Worm (Caenorhabditis elegans) whole organism, L1 larva: Measurements from ENCODE around the gene rhgf-2.

Experiments used
- C16A3.4 ChIP-seq: fragments of 150-350 bp; optimal IDR thresholded peaks from 2 replicates; lab custom pipeline; 2014; ENCODE audit warnings: missing biosample characterization, missing genetic modification characterization
- C34B4.2 ChIP-seq: sonication (generic microtip); optimal IDR thresholded peaks from 2 replicates; lab custom pipeline; 2017; ENCODE audit warnings: mild to moderate bottlenecking, missing genetic modification characterization, missing compliant biosample characterization
- aly-2 ChIP-seq: fragments of 150-350 bp; optimal IDR thresholded peaks from 2 replicates; lab custom pipeline; 2014; ENCODE audit warnings: missing biosample characterization, missing genetic modification characterization
- blmp-1 ChIP-seq: fragments of 150-350 bp; optimal IDR thresholded peaks from 2 replicates; lab custom pipeline; 2014; ENCODE audit warnings: missing biosample characterization, missing genetic modification characterization
- ceh-63 ChIP-seq: fragments of 200-800 bp; sonication (Bioruptor generic); optimal IDR thresholded peaks from 2 replicates; lab custom pipeline; 2018; ENCODE audit warnings: mild to moderate bottlenecking, missing genetic modification characterization, missing compliant biosample characterization
- ceh-82 ChIP-seq, 3 experiments: fragments of 150-350 bp in 1 of 3; sonication (generic microtip) in 2 of 3; optimal IDR thresholded peaks; 2 replicates each; lab custom pipeline; 2014 to 2017; ENCODE audit warnings: missing biosample characterization in 3 of 3, missing genetic modification characterization in 3 of 3
- ceh-90 ChIP-seq: sonication (generic microtip); optimal IDR thresholded peaks from 2 replicates; lab custom pipeline; 2016; ENCODE audit warnings: missing genetic modification characterization, missing compliant biosample characterization
- dpl-1 ChIP-seq, 3 experiments: fragments of 150-350 bp in 2 of 3; sonication (generic microtip) in 1 of 3; optimal IDR thresholded peaks; 2 replicates each; lab custom pipeline; 2014 to 2017; ENCODE audit warnings: missing biosample characterization in 3 of 3, missing genetic modification characterization in 3 of 3, missing genetic modification reagents in 3 of 3
- efl-1 ChIP-seq, 4 experiments: fragments of 150-350 bp; optimal IDR thresholded peaks in 3 of 4; peaks in 1 of 4; 1 replicate in 1 of 4; 2 replicates in 3 of 4; lab custom pipeline; 2014; ENCODE audit warnings: missing biosample characterization in 2 of 4, missing genetic modification characterization in 2 of 4, missing genetic modification reagents in 2 of 4
- efl-3 ChIP-seq: fragments of 200-800 bp; sonication (Bioruptor generic); optimal IDR thresholded peaks from 2 replicates; lab custom pipeline; 2018; ENCODE audit warnings: mild to moderate bottlenecking, missing genetic modification characterization, missing compliant biosample characterization
- egl-27 ChIP-seq, 2 experiments: fragments of 150-350 bp in 1 of 2; sonication (generic microtip); optimal IDR thresholded peaks; 3 replicates each; lab custom pipeline; 2017 to 2018; ENCODE audit warnings: missing biosample characterization in 2 of 2, missing genetic modification characterization in 2 of 2, missing genetic modification reagents in 2 of 2
- elt-2 ChIP-seq: sonication (generic microtip); optimal IDR thresholded peaks from 2 replicates; lab custom pipeline; 2016; ENCODE audit warnings: missing genetic modification characterization, mild to moderate bottlenecking, inconsistent platforms, missing compliant biosample characterization, missing genetic modification reagents
- elt-3 ChIP-seq, 6 experiments: fragments of 150-350 bp in 1 of 6; sonication (generic microtip); optimal IDR thresholded peaks; 2 replicates each; lab custom pipeline; 2017 to 2018; ENCODE audit warnings: missing biosample characterization in 6 of 6, missing genetic modification characterization in 6 of 6, inconsistent platforms in 1 of 6
- ets-5 ChIP-seq: fragments of 200-800 bp; sonication (Bioruptor generic); IDR thresholded peaks from 2 replicates; pipeline ENCODE4 v1.3.6; 2022; ENCODE audit warnings: missing genetic modification characterization, missing compliant biosample characterization
- fkh-10 ChIP-seq: sonication (generic microtip); optimal IDR thresholded peaks from 2 replicates; lab custom pipeline; 2017; ENCODE audit warnings: missing biosample characterization, missing genetic modification reagents, missing genetic modification characterization
- fkh-8 ChIP-seq: sonication (generic microtip); optimal IDR thresholded peaks from 2 replicates; lab custom pipeline; 2016; ENCODE audit warnings: mild to moderate bottlenecking, missing genetic modification characterization, missing compliant biosample characterization
- fos-1 ChIP-seq: fragments of 150-350 bp; optimal IDR thresholded peaks from 2 replicates; lab custom pipeline; 2014; ENCODE audit warnings: missing biosample characterization, missing genetic modification characterization
- hpl-2 ChIP-seq: fragments of 150-350 bp; optimal IDR thresholded peaks from 2 replicates; lab custom pipeline; 2014; ENCODE audit warnings: missing biosample characterization, missing genetic modification reagents, missing genetic modification characterization
- irx-1 ChIP-seq: sonication (generic microtip); optimal IDR thresholded peaks from 2 replicates; lab custom pipeline; 2016; ENCODE audit warnings: missing genetic modification characterization, missing compliant biosample characterization
- lin-14 ChIP-seq: fragments of 200-800 bp; sonication (Bioruptor generic); optimal IDR thresholded peaks from 2 replicates; lab custom pipeline; 2018; ENCODE audit warnings: mild to moderate bottlenecking, missing genetic modification characterization, moderate library complexity, missing compliant biosample characterization
- lin-35 ChIP-seq, 2 experiments: fragments of 150-350 bp; optimal IDR thresholded peaks; 2 replicates each; lab custom pipeline; 2014; ENCODE audit warnings: missing biosample characterization in 2 of 2, missing genetic modification characterization in 2 of 2, missing genetic modification reagents in 2 of 2
- lin-39 ChIP-seq: fragments of 150-350 bp; optimal IDR thresholded peaks from 2 replicates; lab custom pipeline; 2014; ENCODE audit warnings: missing biosample characterization, missing genetic modification reagents, missing genetic modification characterization
- mdl-1 ChIP-seq, 2 experiments: fragments of 150-350 bp; optimal IDR thresholded peaks; 2 replicates each; lab custom pipeline; 2014 to 2017; ENCODE audit warnings: missing biosample characterization in 2 of 2, missing genetic modification characterization in 2 of 2, inconsistent platforms in 1 of 2
- mep-1 ChIP-seq: fragments of 150-350 bp; optimal IDR thresholded peaks from 2 replicates; lab custom pipeline; 2014; ENCODE audit warnings: missing biosample characterization, missing genetic modification characterization
- nhr-11 ChIP-seq: fragments of 150-350 bp; optimal IDR thresholded peaks from 2 replicates; lab custom pipeline; 2014; ENCODE audit warnings: missing biosample characterization, missing genetic modification characterization
- nhr-12 ChIP-seq: sonication (generic microtip); optimal IDR thresholded peaks from 2 replicates; lab custom pipeline; 2017; ENCODE audit warnings: missing biosample characterization, missing genetic modification characterization
- nhr-19 ChIP-seq: fragments of 200-800 bp; sonication (Bioruptor generic); conservative IDR thresholded peaks from 2 replicates; pipeline ENCODE4 v1.3.6; 2022; ENCODE audit warnings: missing genetic modification characterization, missing compliant biosample characterization
- nhr-237 ChIP-seq: fragments of 150-350 bp; optimal IDR thresholded peaks from 2 replicates; lab custom pipeline; 2014; ENCODE audit warnings: missing biosample characterization, missing genetic modification characterization
- nhr-28 ChIP-seq: fragments of 150-350 bp; optimal IDR thresholded peaks from 2 replicates; lab custom pipeline; 2014; ENCODE audit warnings: missing biosample characterization, missing genetic modification characterization
- nhr-47 ChIP-seq: sonication (generic microtip); optimal IDR thresholded peaks from 2 replicates; lab custom pipeline; 2016; ENCODE audit warnings: mild to moderate bottlenecking, missing genetic modification characterization, moderate library complexity, missing compliant biosample characterization
- nhr-71 ChIP-seq: sonication (generic microtip); optimal IDR thresholded peaks from 2 replicates; lab custom pipeline; 2016; ENCODE audit warnings: mild to moderate bottlenecking, missing genetic modification characterization, moderate library complexity, missing compliant biosample characterization
- nhr-76 ChIP-seq: sonication (generic microtip); optimal IDR thresholded peaks from 2 replicates; lab custom pipeline; 2017; ENCODE audit warnings: missing biosample characterization, missing genetic modification characterization
- nhr-77 ChIP-seq: fragments of 150-350 bp; optimal IDR thresholded peaks from 2 replicates; lab custom pipeline; 2014; ENCODE audit warnings: missing biosample characterization, missing genetic modification characterization
- nhr-84 ChIP-seq: sonication (generic microtip); optimal IDR thresholded peaks from 2 replicates; lab custom pipeline; 2017; ENCODE audit warnings: missing biosample characterization, missing genetic modification characterization
- nhr-85 ChIP-seq: sonication (generic microtip); peaks from one replicate; lab custom pipeline; 2016; ENCODE audit warnings: missing genetic modification characterization, inconsistent platforms, missing compliant biosample characterization
- nhr-90 ChIP-seq: sonication (generic microtip); optimal IDR thresholded peaks from 2 replicates; lab custom pipeline; 2016; ENCODE audit warnings: mild to moderate bottlenecking, missing genetic modification characterization, missing compliant biosample characterization; ENCODE audit not compliant: poor library complexity
- pag-3 ChIP-seq: sonication (generic microtip); optimal IDR thresholded peaks from 2 replicates; lab custom pipeline; 2017; ENCODE audit warnings: missing genetic modification characterization, mild to moderate bottlenecking, missing compliant biosample characterization, antibody characterized with exemption, borderline replicate concordance; ENCODE audit not compliant: insufficient read depth
- rnt-1 ChIP-seq: sonication (generic microtip); optimal IDR thresholded peaks from 2 replicates; lab custom pipeline; 2016; ENCODE audit warnings: mild to moderate bottlenecking, missing genetic modification characterization, moderate library complexity, missing compliant biosample characterization
- snpc-4 ChIP-seq: fragments of 150-350 bp; optimal IDR thresholded peaks from 2 replicates; lab custom pipeline; 2014; ENCODE audit warnings: missing biosample characterization, missing genetic modification characterization
- snu-23 ChIP-seq: sonication (generic microtip); optimal IDR thresholded peaks from 2 replicates; lab custom pipeline; 2016; ENCODE audit warnings: missing genetic modification characterization, missing compliant biosample characterization
- sox-4 ChIP-seq: sonication (generic microtip); optimal IDR thresholded peaks from 2 replicates; lab custom pipeline; 2016; ENCODE audit warnings: missing genetic modification characterization, missing compliant biosample characterization
- swsn-7 ChIP-seq: sonication (generic microtip); optimal IDR thresholded peaks from 2 replicates; lab custom pipeline; 2016; ENCODE audit warnings: missing genetic modification characterization, missing compliant biosample characterization
- tbx-2 ChIP-seq: sonication (generic microtip); optimal IDR thresholded peaks from 2 replicates; lab custom pipeline; 2016; ENCODE audit warnings: missing genetic modification characterization, missing compliant biosample characterization
- tlp-1 ChIP-seq: fragments of 150-350 bp; optimal IDR thresholded peaks from 2 replicates; lab custom pipeline; 2014; ENCODE audit warnings: missing biosample characterization, missing genetic modification characterization
- unc-130 ChIP-seq: fragments of 150-350 bp; optimal IDR thresholded peaks from 2 replicates; lab custom pipeline; 2017; ENCODE audit warnings: missing biosample characterization, missing genetic modification characterization, inconsistent platforms
- unc-62 ChIP-seq: fragments of 150-350 bp; optimal IDR thresholded peaks from 2 replicates; lab custom pipeline; 2014; ENCODE audit warnings: missing biosample characterization, missing genetic modification reagents, missing genetic modification characterization
- vab-15 ChIP-seq: sonication (generic microtip); optimal IDR thresholded peaks from 2 replicates; lab custom pipeline; 2017; ENCODE audit warnings: missing genotype, mild to moderate bottlenecking, missing genetic modification characterization, missing compliant biosample characterization
- xbp-1 ChIP-seq: sonication (generic microtip); optimal IDR thresholded peaks from 2 replicates; lab custom pipeline; 2016; ENCODE audit warnings: missing genetic modification characterization, missing compliant biosample characterization
- zag-1 ChIP-seq: fragments of 150-350 bp; optimal IDR thresholded peaks from 2 replicates; lab custom pipeline; 2014; ENCODE audit warnings: missing biosample characterization, missing genetic modification characterization

The rhgf-2 gene

ce11 chrII:4089183-4089582 lies 11.4 kb upstream of the rhgf-2 start (continued):
- TF ChIP-seq nhr-47 (tag; lab: Kevin White, UChicago) = peak; percentile 49
- peak; percentile 45 for TF ChIP-seq mep-1 (tag; lab: Kevin White, UChicago)
- no peak for TF ChIP-seq nhr-28 (tag; lab: Kevin White, UChicago)
- no peak for TF ChIP-seq ceh-90
- peak; percentile 82 for TF ChIP-seq nhr-85 (tag; lab: Kevin White, UChicago)
- peak; percentile 3 for TF ChIP-seq nhr-11
- TF ChIP-seq xbp-1 (tag; lab: Kevin White, UChicago) = no peak
- no peak for TF ChIP-seq vab-15 (tag; lab: Kevin White, UChicago)
- peak; percentile 74 for TF ChIP-seq snu-23
- peak; percentile 87 for TF ChIP-seq lin-14 (GFP tag; lab: Kevin White, UChicago)
- no peak for TF ChIP-seq fkh-10 (GFP tag; lab: Kevin White, UChicago)
- TF ChIP-seq ceh-63 (GFP tag; lab: Kevin White, UChicago) = no peak
- TF ChIP-seq nhr-71 (tag; lab: Kevin White, UChicago) = peak; percentile 86
- no peak for TF ChIP-seq C34B4.2 (tag; lab: Kevin White, UChicago)
- no peak for TF ChIP-seq snpc-4 (tag; lab: Kevin White, UChicago)
- TF ChIP-seq ceh-82 (tag; optimal IDR thresholded peaks at IDR 0.05; lab: Kevin White, UChicago) = no peak
- TF ChIP-seq nhr-237 (tag; lab: Kevin White, UChicago) = no peak
- peak; percentile 77 for TF ChIP-seq nhr-19 (GFP tag; lab: Robert Waterston, UW)
- no peak for TF ChIP-seq efl-3 (GFP tag; lab: Kevin White, UChicago)
- TF ChIP-seq sox-4 (tag; lab: Kevin White, UChicago) = no peak
- peak; percentile 69 for TF ChIP-seq nhr-90 (tag; lab: Kevin White, UChicago)
- TF ChIP-seq elt-3 (tag; optimal IDR thresholded peaks at IDR 0.05; lab: Kevin White, UChicago) = peak in 4 of 6 experiments; percentile 7 to 74 (median 56)

ce11 chrII:4090790-4091189 lies 9.8 kb upstream of the rhgf-2 start:
- peak; percentile 14 for TF ChIP-seq unc-130
- TF ChIP-seq nhr-19 (GFP tag; lab: Robert Waterston, UW) = peak; percentile 59
- TF ChIP-seq nhr-90 (tag; lab: Kevin White, UChicago) = peak; percentile 33
- peak; percentile 8 for TF ChIP-seq snu-23
- no peak for TF ChIP-seq nhr-76 (tag; lab: Kevin White, UChicago)
- peak in 1 of 2 experiments; percentile 63 for TF ChIP-seq lin-35 (GFP tag; optimal IDR thresholded peaks at IDR 0.05; lab: Kevin White, UChicago)
- no peak for TF ChIP-seq ets-5 (GFP tag; lab: Robert Waterston, UW)
- peak in 1 of 6 experiments; percentile 16 for TF ChIP-seq elt-3 (tag; optimal IDR thresholded peaks at IDR 0.05; lab: Kevin White, UChicago)
- TF ChIP-seq rnt-1 (tag; lab: Kevin White, UChicago) = peak; percentile 17
- TF ChIP-seq irx-1 = no peak
- no peak for TF ChIP-seq zag-1 (tag; lab: Kevin White, UChicago)
- no peak for TF ChIP-seq nhr-84 (tag; lab: Kevin White, UChicago)
- TF ChIP-seq dpl-1 (GFP tag; optimal IDR thresholded peaks at IDR 0.05; lab: Kevin White, UChicago) = no peak
- TF ChIP-seq nhr-12 = no peak
- TF ChIP-seq unc-62 (GFP tag; lab: Kevin White, UChicago) = no peak
- peak; percentile 65 for TF ChIP-seq nhr-71 (tag; lab: Kevin White, UChicago)
- no peak for TF ChIP-seq nhr-77
- no peak for TF ChIP-seq efl-3 (GFP tag; lab: Kevin White, UChicago)
- TF ChIP-seq efl-1 (optimal IDR thresholded peaks at IDR 0.05; lab: Kevin White, UChicago) = no peak
- TF ChIP-seq efl-1 (GFP tag; optimal IDR thresholded peaks at IDR 0.05 in 1 of 2; lab: Kevin White, UChicago) = no peak
- TF ChIP-seq fos-1 (tag; lab: Kevin White, UChicago) = no peak
- TF ChIP-seq swsn-7 (tag; lab: Kevin White, UChicago) = no peak
- no peak for TF ChIP-seq nhr-237 (tag; lab: Kevin White, UChicago)
- no peak for TF ChIP-seq tlp-1
- no peak for TF ChIP-seq hpl-2 (GFP tag; lab: Kevin White, UChicago)
- TF ChIP-seq C34B4.2 (tag; lab: Kevin White, UChicago) = no peak
- TF ChIP-seq lin-39 (tag; lab: Kevin White, UChicago) = no peak
- TF ChIP-seq elt-2 = peak; percentile 38
- TF ChIP-seq C16A3.4 = no peak
- TF ChIP-seq blmp-1 (tag; lab: Kevin White, UChicago) = peak; percentile 15
- TF ChIP-seq snpc-4 (tag; lab: Kevin White, UChicago) = no peak
- no peak for TF ChIP-seq egl-27 (tag; optimal IDR thresholded peaks at IDR 0.05; lab: Kevin White, UChicago)
- TF ChIP-seq aly-2 (tag; lab: Kevin White, UChicago) = no peak
- TF ChIP-seq tbx-2 (tag; lab: Kevin White, UChicago) = peak; percentile 48
- TF ChIP-seq mdl-1 (tag; optimal IDR thresholded peaks at IDR 0.05; lab: Kevin White, UChicago) = peak in 1 of 2 experiments; percentile 69
- no peak for TF ChIP-seq pag-3 (tag; lab: Kevin White, UChicago)
- TF ChIP-seq nhr-85 (tag; lab: Kevin White, UChicago) = peak; percentile 67
- TF ChIP-seq ceh-63 (GFP tag; lab: Kevin White, UChicago) = no peak
- TF ChIP-seq fkh-8 (tag; lab: Kevin White, UChicago) = no peak
